Worm (Caenorhabditis elegans) whole organism, mixed stage, embryonic: ENCODE data around the gene H04M03.11.

Experiments
- unc-39 ChIP-seq: fragments of 150-350 bp; optimal IDR thresholded peaks from 2 replicates; lab custom pipeline; 2014; ENCODE audit warnings: missing biosample characterization, missing genetic modification characterization
- unc-62 ChIP-seq: fragments of 150-350 bp; optimal IDR thresholded peaks from 2 replicates; lab custom pipeline; 2014; ENCODE audit warnings: missing biosample characterization, missing genetic modification reagents, missing genetic modification characterization
- ztf-11 ChIP-seq: fragments of 150-350 bp; optimal IDR thresholded peaks from 2 replicates; lab custom pipeline; 2014; ENCODE audit warnings: missing biosample characterization, missing genetic modification characterization

- TF ChIP-seq unc-39 (tag; lab: Kevin White, UChicago): no peak
- no peak for TF ChIP-seq unc-62
- no peak for TF ChIP-seq ztf-11 (tag; lab: Kevin White, UChicago)
These were observed 41.5 kb downstream of the H04M03.11 start for ce11 chrIV:5842905-5843304.
